Worm (Caenorhabditis elegans): ENCODE measurements around the gene C30B5.2.

The C30B5.2 gene

DNA sequence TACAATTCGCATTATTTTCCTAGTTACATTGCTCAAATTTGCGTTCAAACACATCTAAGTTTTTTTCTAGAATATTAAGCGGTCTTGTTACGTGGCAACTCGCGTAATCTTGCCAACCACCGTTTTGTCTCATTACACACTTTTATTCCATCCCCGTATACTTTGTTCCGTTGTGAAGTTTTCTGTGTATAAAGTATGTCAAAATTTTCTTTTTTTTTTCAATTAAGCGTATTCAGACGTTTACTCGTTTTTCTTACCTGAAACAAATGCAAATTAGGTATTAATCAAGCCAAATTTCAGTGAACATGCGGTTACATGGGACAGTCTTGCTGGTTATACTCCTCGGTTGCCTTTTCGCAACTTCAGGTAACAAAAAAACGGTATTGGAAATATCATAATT is 50.0 kb downstream of the C30B5.2 start, which contains the start of gene T24H7.2:
T24H7.2 (plus strand) TSS at position 301 of the 400 bp plus-strand sequence.
- no peak for TF ChIP-seq nhr-28 (tag; optimal IDR thresholded peaks at IDR 0.05)
- TF ChIP-seq elt-1 (tag; optimal IDR thresholded peaks at IDR 0.05; ENCODE audit: borderline replicate concordance, insufficient read depth) = no peak
- TF ChIP-seq nhr-12 (tag; optimal IDR thresholded peaks at IDR 0.05) = no peak
- no peak for TF ChIP-seq mls-2 (tag; optimal IDR thresholded peaks at IDR 0.05)
- TF ChIP-seq tbx-8 (GFP tag; optimal IDR thresholded peaks at IDR 0.05) = no peak

All from whole organism, mixed stage, embryonic.